Worm (Caenorhabditis elegans): ENCODE data around the gene nspc-19.
"Not testable (repeated sequence)": the region's sequence is repeated elsewhere in the genome, so short reads cannot be mapped to it uniquely, and the experiment has no call there.

DNA sequence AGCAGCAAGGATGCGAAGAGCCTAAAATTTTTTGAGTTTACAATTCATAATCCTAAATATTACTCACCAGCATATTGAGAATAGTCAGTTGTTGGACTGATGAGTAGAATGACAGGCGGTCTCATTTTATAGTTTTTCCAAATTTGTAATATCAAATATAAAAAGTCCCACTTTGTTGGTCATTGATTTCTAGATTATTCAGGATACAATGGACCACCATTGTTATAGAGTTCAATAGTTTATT lies 3.5 kb upstream of the nspc-19 start, which contains the start of gene nspc-17:
- not testable (repeated sequence) for TF ChIP-seq ceh-6 (GFP tag; optimal IDR thresholded peaks at IDR 0.05); fax-1 (tag; optimal IDR thresholded peaks at IDR 0.05); K02D7.2 (tag; optimal IDR thresholded peaks at IDR 0.05); dmd-4 (tag; optimal IDR thresholded peaks at IDR 0.05; ENCODE audit: borderline replicate concordance); pqm-1 (tag; optimal IDR thresholded peaks at IDR 0.05); ama-1 (optimal IDR thresholded peaks at IDR 0.05); ref-2 (tag; optimal IDR thresholded peaks at IDR 0.05); hlh-6 (tag; optimal IDR thresholded peaks at IDR 0.05); tbx-7 (tag; optimal IDR thresholded peaks at IDR 0.05); nhr-11 (tag; optimal IDR thresholded peaks at IDR 0.05)

Data from whole organism, late embryonic.